Worm (Caenorhabditis elegans): ENCODE measurements around the gene C55A1.11.

DNA sequence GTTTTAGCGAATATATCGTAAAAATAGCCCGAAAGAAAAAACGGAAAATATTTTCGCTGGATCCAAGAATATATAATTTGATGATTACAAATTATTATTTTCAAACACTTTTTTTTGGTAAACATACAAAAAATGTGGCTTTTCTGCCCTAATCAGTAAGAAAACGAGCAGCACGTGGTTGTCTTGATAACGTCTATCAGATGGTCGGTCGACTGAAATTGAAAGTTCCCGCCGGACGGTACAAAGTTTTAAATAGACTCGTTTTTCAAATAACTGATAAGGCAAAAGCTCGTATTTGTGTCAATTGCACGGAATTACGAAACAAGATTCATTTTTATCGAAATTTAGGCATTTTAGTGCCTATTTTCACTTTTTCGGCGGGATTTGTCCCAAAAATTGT is 41.1 kb downstream of the C55A1.11 start:
- TF ChIP-seq ztf-16 (tag; optimal IDR thresholded peaks at IDR 0.05): no peak
- no peak for TF ChIP-seq nfya-1 (tag; optimal IDR thresholded peaks at IDR 0.05)
- no peak for TF ChIP-seq ceh-14 (tag; optimal IDR thresholded peaks at IDR 0.05)
- no peak for TF ChIP-seq hlh-8 (tag; optimal IDR thresholded peaks at IDR 0.05)
- no peak for TF ChIP-seq ceh-9 (tag; optimal IDR thresholded peaks at IDR 0.05)
- TF ChIP-seq ceh-19 (GFP tag; optimal IDR thresholded peaks at IDR 0.05): no peak

Measured in whole organism, late embryonic.